Fruit fly (Drosophila melanogaster): Measurements from ENCODE around the gene Tengl1.

- TF ChIP-seq h (optimal IDR thresholded peaks at IDR 0.05) (no peak), Myc (optimal IDR thresholded peaks at IDR 0.05) (no peak), ttk (optimal IDR thresholded peaks at IDR 0.05) (no peak), Sin3A (optimal IDR thresholded peaks at IDR 0.05) (no peak), psq (optimal IDR thresholded peaks at IDR 0.05) (no peak)
Observed at dm6 chr2L:2217067-2217684, 23.2 kb downstream of the Tengl1 start, which contains the start of the genes CG15386, CG42371 and mio.

All from Kc167 (cell line).